Worm (Caenorhabditis elegans): ENCODE data around the gene F11A5.13.

F11A5.13 gene

DNA sequence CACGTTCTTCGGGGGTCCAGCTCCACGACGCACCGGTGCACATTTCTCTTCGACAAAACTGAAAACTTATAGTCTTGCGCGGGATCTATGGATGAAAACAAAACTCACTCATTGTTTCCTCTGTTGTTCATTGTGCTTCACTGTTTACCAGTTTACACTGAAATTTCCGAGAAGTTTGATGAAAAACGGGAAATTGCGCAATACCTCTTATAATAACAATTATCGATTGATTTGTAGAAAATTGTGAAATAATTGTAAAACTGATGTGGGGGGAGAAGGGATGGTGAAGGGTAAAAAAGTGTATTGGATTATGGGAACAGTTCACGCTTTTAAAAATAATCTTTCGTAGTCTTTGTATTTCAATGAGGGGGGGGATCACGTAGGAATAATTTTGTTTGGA lies 3.0 kb upstream of the F11A5.13 start:
- TF ChIP-seq ref-1 (GFP tag; conservative IDR thresholded peaks at IDR 0.05), result no peak
- TF ChIP-seq klf-2 (GFP tag; conservative IDR thresholded peaks at IDR 0.05), result no peak
- TF ChIP-seq cog-1 (tag; optimal IDR thresholded peaks at IDR 0.05), result no peak
- TF ChIP-seq med-1 (GFP tag; optimal IDR thresholded peaks at IDR 0.05; ENCODE audit: insufficient read depth), result no peak
- TF ChIP-seq T22C8.4 (GFP tag; IDR thresholded peaks at IDR 0.05), result no peak
- no peak for TF ChIP-seq ztf-23 (GFP tag; IDR thresholded peaks at IDR 0.05)
- no peak for TF ChIP-seq ztf-29 (GFP tag; IDR thresholded peaks at IDR 0.05)
- TF ChIP-seq flt-1 (GFP tag; IDR thresholded peaks at IDR 0.05), result no peak
- TF ChIP-seq tab-1 (GFP tag; IDR thresholded peaks at IDR 0.05), result no peak

DNA sequence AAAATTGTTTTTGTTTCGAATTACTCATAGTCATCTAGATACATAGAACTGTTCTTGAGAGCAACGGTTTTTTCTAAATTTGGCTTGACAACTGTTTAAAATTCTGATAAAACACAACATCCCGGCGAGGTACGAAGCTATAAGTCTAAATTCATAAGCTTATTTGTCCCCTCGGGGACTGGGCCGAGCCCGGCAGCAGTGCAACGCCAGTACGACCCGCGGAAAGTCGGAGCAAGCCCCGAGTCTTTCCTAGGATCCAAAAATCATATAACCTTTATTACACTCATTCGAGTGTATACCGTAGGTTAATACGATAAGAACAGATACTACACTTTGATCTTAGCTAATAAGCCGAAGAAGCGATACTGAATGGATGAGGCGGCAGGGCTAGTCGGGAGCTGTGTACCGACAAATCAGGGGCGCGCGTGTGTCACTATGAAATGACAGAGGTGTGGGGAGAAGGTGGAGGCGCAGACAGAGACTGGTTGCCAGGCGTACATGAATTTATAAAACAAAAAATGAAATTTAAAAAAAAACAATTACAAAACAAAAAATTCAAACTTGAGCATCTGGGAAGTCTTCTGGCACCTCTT lies 861 bp downstream of the F11A5.13 start:
- TF ChIP-seq ztf-29 (GFP tag; IDR thresholded peaks at IDR 0.05) (no peak), cog-1 (tag; optimal IDR thresholded peaks at IDR 0.05) (no peak)

- TF ChIP-seq ref-1 (GFP tag; conservative IDR thresholded peaks at IDR 0.05) (no peak), klf-2 (GFP tag; conservative IDR thresholded peaks at IDR 0.05) (no peak), flt-1 (GFP tag; IDR thresholded peaks at IDR 0.05) (no peak), T22C8.4 (GFP tag; IDR thresholded peaks at IDR 0.05) (no peak), tab-1 (GFP tag; IDR thresholded peaks at IDR 0.05) (no peak), ztf-29 (GFP tag; IDR thresholded peaks at IDR 0.05) (no peak), ztf-23 (GFP tag; IDR thresholded peaks at IDR 0.05) (no peak), cog-1 (tag; optimal IDR thresholded peaks at IDR 0.05) (no peak), med-1 (GFP tag; optimal IDR thresholded peaks at IDR 0.05; ENCODE audit: insufficient read depth) (no peak)
These were observed 2.5 kb downstream of the F11A5.13 start, which contains the start of gene stdh-2 for ce11 chrV:16224027-16224426. Gene stdh-2, plus strand, starts transcription at chrV:16224327.

- no peak for TF ChIP-seq T22C8.4 (GFP tag; IDR thresholded peaks at IDR 0.05)
- no peak for TF ChIP-seq tab-1 (GFP tag; IDR thresholded peaks at IDR 0.05)
These were observed 6.5 kb downstream of the F11A5.13 start for ce11 chrV:16220020-16220419.

DNA sequence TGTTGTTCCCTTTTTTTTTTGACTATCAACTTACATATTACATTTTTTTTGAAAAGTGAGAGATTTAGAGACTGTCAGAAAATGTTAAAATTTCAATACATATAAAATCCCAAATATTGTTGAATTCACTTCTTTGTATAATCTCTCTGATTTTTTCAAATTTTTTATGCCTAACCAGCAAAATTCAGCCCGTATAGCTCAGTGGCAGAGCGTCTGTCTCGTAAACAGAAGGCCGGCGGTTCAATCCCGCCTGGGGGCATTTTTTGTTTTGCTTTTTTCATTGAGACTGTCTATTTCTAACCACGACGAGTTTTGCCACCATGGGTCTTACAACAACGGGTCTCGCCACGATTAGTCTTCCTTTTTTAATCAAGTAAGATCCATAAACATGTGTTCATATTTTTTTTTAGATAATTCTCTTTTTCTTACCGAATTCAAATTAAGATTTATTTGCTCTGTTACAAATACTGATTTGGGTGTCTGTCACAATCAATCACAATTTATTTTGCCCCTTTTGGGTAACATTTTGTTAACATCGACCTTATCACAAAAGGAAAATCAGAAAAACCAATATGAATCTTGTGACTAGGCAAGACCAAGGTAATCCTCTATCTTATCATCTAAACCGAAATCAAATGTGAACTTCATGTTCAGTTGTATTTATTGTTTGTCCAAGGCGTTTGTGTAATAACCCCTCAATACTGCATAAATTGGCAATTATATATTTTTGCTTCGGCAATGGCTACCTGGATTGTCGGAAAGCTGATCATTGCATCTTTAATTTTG lies 7.3 kb downstream of the F11A5.13 start, which contains the start of gene glc-1:
glc-1 (plus strand) TSS at position 663 of the 786 bp plus-strand sequence.
- TF ChIP-seq ref-1 (GFP tag; conservative IDR thresholded peaks at IDR 0.05) (no peak), flt-1 (GFP tag; IDR thresholded peaks at IDR 0.05) (no peak), ztf-29 (GFP tag; IDR thresholded peaks at IDR 0.05) (no peak), tab-1 (GFP tag; IDR thresholded peaks at IDR 0.05) (no peak), ztf-23 (GFP tag; IDR thresholded peaks at IDR 0.05) (no peak), T22C8.4 (GFP tag; IDR thresholded peaks at IDR 0.05) (no peak), cog-1 (tag; optimal IDR thresholded peaks at IDR 0.05) (no peak), klf-2 (GFP tag; conservative IDR thresholded peaks at IDR 0.05) (no peak), med-1 (GFP tag; optimal IDR thresholded peaks at IDR 0.05; ENCODE audit: insufficient read depth) (no peak)

- TF ChIP-seq ztf-29 (GFP tag; IDR thresholded peaks at IDR 0.05) (no peak), med-1 (GFP tag; optimal IDR thresholded peaks at IDR 0.05; ENCODE audit: insufficient read depth) (no peak), flt-1 (GFP tag; IDR thresholded peaks at IDR 0.05) (no peak), cog-1 (tag; optimal IDR thresholded peaks at IDR 0.05) (no peak), ztf-23 (GFP tag; IDR thresholded peaks at IDR 0.05) (no peak), ref-1 (GFP tag; conservative IDR thresholded peaks at IDR 0.05) (no peak), klf-2 (GFP tag; conservative IDR thresholded peaks at IDR 0.05) (no peak), T22C8.4 (GFP tag; IDR thresholded peaks at IDR 0.05) (no peak), tab-1 (GFP tag; IDR thresholded peaks at IDR 0.05) (no peak)
These were observed 8.0 kb downstream of the F11A5.13 start, which contains the start of gene F11A5.15 for ce11 chrV:16218522-16218921. Gene F11A5.15, minus strand, starts transcription at chrV:16218622.

ce11 chrV:16214505-16214904 lies 12.0 kb downstream of the F11A5.13 start, which contains the start of gene F11A5.9:
Gene F11A5.9, plus strand, starts transcription at chrV:16214890.
- TF ChIP-seq flt-1 (GFP tag; IDR thresholded peaks at IDR 0.05) (no peak), T22C8.4 (GFP tag; IDR thresholded peaks at IDR 0.05) (no peak), ztf-29 (GFP tag; IDR thresholded peaks at IDR 0.05) (no peak), cog-1 (tag; optimal IDR thresholded peaks at IDR 0.05) (no peak), tab-1 (GFP tag; IDR thresholded peaks at IDR 0.05) (no peak), ref-1 (GFP tag; conservative IDR thresholded peaks at IDR 0.05) (no peak), med-1 (GFP tag; optimal IDR thresholded peaks at IDR 0.05; ENCODE audit: insufficient read depth) (no peak), klf-2 (GFP tag; conservative IDR thresholded peaks at IDR 0.05) (no peak), ztf-23 (GFP tag; IDR thresholded peaks at IDR 0.05) (no peak)

DNA sequence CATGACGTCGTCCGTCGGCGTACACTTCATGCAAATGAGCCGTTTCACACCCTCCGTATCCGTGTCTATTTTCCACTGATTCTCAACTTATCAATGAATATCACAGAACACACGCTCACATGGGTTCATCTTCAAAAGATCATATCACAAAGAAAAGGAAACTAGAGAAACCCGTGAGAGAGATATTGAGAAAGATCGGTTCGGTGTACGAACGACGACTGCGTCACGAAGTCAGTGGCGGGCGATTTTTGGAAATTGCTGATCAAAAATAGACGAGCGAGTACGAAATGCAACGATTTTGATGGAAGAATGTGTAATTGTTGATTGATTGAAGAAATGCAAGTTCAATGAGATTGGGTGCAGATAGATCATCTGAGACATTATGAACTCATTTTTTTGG lies 13.2 kb downstream of the F11A5.13 start:
- TF ChIP-seq cog-1 (tag; optimal IDR thresholded peaks at IDR 0.05), result no peak
- TF ChIP-seq tab-1 (GFP tag; IDR thresholded peaks at IDR 0.05), result no peak
- TF ChIP-seq med-1 (GFP tag; optimal IDR thresholded peaks at IDR 0.05; ENCODE audit: insufficient read depth), result no peak
- no peak for TF ChIP-seq klf-2 (GFP tag; conservative IDR thresholded peaks at IDR 0.05)
- TF ChIP-seq ztf-23 (GFP tag; IDR thresholded peaks at IDR 0.05), result no peak
- TF ChIP-seq ztf-29 (GFP tag; IDR thresholded peaks at IDR 0.05), result no peak
- TF ChIP-seq flt-1 (GFP tag; IDR thresholded peaks at IDR 0.05), result no peak
- TF ChIP-seq T22C8.4 (GFP tag; IDR thresholded peaks at IDR 0.05), result no peak
- no peak for TF ChIP-seq ref-1 (GFP tag; conservative IDR thresholded peaks at IDR 0.05)

DNA sequence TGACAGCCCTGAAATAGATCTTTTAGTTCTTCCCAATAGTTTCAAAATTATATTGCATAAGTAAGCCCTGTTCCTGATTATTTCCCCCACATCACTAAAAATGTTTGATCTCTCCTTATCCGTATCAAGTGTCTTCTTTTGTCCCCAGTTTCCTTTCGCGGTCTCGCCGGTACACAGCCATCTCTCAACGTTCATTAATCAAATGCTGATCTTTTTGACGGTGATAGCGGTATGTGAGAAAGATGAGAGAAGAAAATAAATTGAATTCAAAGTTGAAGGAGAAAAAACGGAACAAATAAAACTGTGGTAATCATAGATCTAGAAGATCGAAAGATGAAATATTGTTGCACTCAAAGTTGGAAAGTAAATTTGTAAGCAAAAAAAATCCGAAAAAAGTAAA lies 14.8 kb downstream of the F11A5.13 start:
- TF ChIP-seq T22C8.4 (GFP tag; IDR thresholded peaks at IDR 0.05) (no peak), flt-1 (GFP tag; IDR thresholded peaks at IDR 0.05) (no peak), tab-1 (GFP tag; IDR thresholded peaks at IDR 0.05) (no peak), klf-2 (GFP tag; conservative IDR thresholded peaks at IDR 0.05) (no peak), med-1 (GFP tag; optimal IDR thresholded peaks at IDR 0.05; ENCODE audit: insufficient read depth) (no peak), cog-1 (tag; optimal IDR thresholded peaks at IDR 0.05) (no peak)
